Fruit fly (Drosophila melanogaster): Measurements from ENCODE around the gene CG11327.

DNA sequence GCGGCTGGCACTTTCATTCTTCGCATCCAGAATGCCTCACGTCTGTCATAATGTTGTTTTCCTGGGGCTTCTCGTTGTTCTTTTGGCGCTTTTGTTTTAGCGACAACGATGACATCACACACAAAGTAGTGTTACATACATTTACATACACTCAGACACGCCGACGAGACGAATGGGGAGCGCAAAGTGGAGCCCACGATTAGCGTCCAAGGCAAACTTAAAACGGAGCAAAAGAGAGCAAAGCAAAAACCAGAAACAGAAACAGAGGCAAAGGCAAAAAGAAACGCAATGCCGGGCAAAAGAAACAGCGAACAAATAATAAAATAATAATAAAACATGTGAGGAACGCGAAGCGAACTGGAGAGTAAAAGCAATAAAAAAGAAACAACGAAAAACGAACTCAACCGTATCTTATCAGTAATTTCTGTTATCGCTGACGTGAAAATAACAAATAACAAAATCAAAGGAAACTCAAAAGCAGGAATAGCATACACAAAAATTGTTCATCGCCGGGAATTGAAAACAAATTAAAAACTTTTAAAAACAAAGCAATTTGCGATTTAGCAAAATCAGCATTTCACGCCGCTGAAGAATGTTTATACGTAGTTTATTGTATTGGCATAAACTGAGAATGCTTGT is 42.0 kb downstream of the CG11327 start:
- TF ChIP-seq topi (GFP tag; optimal IDR thresholded peaks at IDR 0.05) (no peak), Gug (GFP tag; IDR thresholded peaks at IDR 0.05) (no peak), Hr38 (GFP tag; optimal IDR thresholded peaks at IDR 0.05) (no peak), Eip78C (GFP tag) (peak; percentile 75), Blimp-1 (GFP tag; optimal IDR thresholded peaks at IDR 0.05) (no peak)
